Worm (Caenorhabditis elegans) whole organism, L4 larva: ENCODE data around the gene mrpl-37.

ENCODE experiments used
- F10B5.3 ChIP-seq: sonication (generic microtip); optimal IDR thresholded peaks from 2 replicates; lab custom pipeline; 2016; ENCODE audit warnings: mild to moderate bottlenecking, missing genetic modification characterization, missing compliant biosample characterization
- F37D6.2 ChIP-seq: sonication (generic microtip); optimal IDR thresholded peaks from 2 replicates; lab custom pipeline; 2016; ENCODE audit warnings: mild to moderate bottlenecking, missing genetic modification characterization, missing compliant biosample characterization
- Y5F2A.4 ChIP-seq: fragments of 200-800 bp; sonication (Bioruptor generic); optimal IDR thresholded peaks from 2 replicates; lab custom pipeline; 2018; ENCODE audit warnings: mild to moderate bottlenecking, missing genetic modification characterization, missing compliant biosample characterization
- aly-2 ChIP-seq: sonication (generic microtip); optimal IDR thresholded peaks from 2 replicates; lab custom pipeline; 2018; ENCODE audit warnings: missing biosample characterization, missing genetic modification characterization
- attf-4 ChIP-seq: sonication (generic microtip); optimal IDR thresholded peaks from 3 replicates; lab custom pipeline; 2017; ENCODE audit warnings: missing biosample characterization, missing genetic modification characterization
- ceh-62 ChIP-seq: sonication (generic microtip); optimal IDR thresholded peaks from 2 replicates; lab custom pipeline; 2017; ENCODE audit warnings: missing biosample characterization, missing genetic modification characterization
- ceh-82 ChIP-seq: sonication (generic microtip); optimal IDR thresholded peaks from 2 replicates; lab custom pipeline; 2017; ENCODE audit warnings: missing biosample characterization, missing genetic modification characterization
- ces-1 ChIP-seq: fragments of 150-350 bp; sonication (generic microtip); optimal IDR thresholded peaks from 4 replicates; lab custom pipeline; 2014; ENCODE audit warnings: missing biosample characterization, missing genetic modification reagents, missing genetic modification characterization
- ctbp-1 ChIP-seq: fragments of 200-800 bp; sonication (Bioruptor generic); IDR thresholded peaks from 2 replicates; pipeline ENCODE4 v1.3.6; 2022; ENCODE audit warnings: missing genetic modification reagents, missing genetic modification characterization, missing compliant biosample characterization
- daf-12 ChIP-seq: fragments of 150-350 bp; optimal IDR thresholded peaks from 2 replicates; lab custom pipeline; 2014; ENCODE audit warnings: missing biosample characterization, missing genetic modification reagents, missing genetic modification characterization
- daf-19 ChIP-seq: fragments of 200-800 bp; sonication (Bioruptor generic); conservative IDR thresholded peaks from 2 replicates; pipeline ENCODE4 v1.3.6; 2022; ENCODE audit warnings: missing genetic modification characterization, missing compliant biosample characterization
- dpl-1 ChIP-seq: fragments of 150-350 bp; optimal IDR thresholded peaks from 2 replicates; lab custom pipeline; 2014; ENCODE audit warnings: missing biosample characterization, missing genetic modification reagents, missing genetic modification characterization
- duxl-1 ChIP-seq: sonication (generic microtip); optimal IDR thresholded peaks from 2 replicates; lab custom pipeline; 2016; ENCODE audit warnings: mild to moderate bottlenecking, missing genetic modification characterization, moderate library complexity, missing compliant biosample characterization; ENCODE audit not compliant: poor library complexity
- dve-1 ChIP-seq: sonication (generic microtip); optimal IDR thresholded peaks from 2 replicates; lab custom pipeline; 2017; ENCODE audit warnings: antibody characterized with exemption, mild to moderate bottlenecking, missing genetic modification characterization, missing compliant biosample characterization; ENCODE audit not compliant: insufficient read depth
- egl-43 ChIP-seq: fragments of 200-800 bp; sonication (Bioruptor generic); IDR thresholded peaks from 2 replicates; pipeline ENCODE4 v1.3.6; 2022; ENCODE audit warnings: missing genetic modification reagents, missing genetic modification characterization, missing compliant biosample characterization
- fkh-10 ChIP-seq: fragments of 150-350 bp; optimal IDR thresholded peaks from 2 replicates; lab custom pipeline; 2014; ENCODE audit warnings: missing biosample characterization, missing genetic modification reagents, missing genetic modification characterization
- hlh-11 ChIP-seq: fragments of 200-800 bp; sonication (Bioruptor generic); optimal IDR thresholded peaks from 2 replicates; lab custom pipeline; 2018; ENCODE audit warnings: mild to moderate bottlenecking, missing genetic modification characterization, missing compliant biosample characterization
- lin-1 ChIP-seq: fragments of 200-800 bp; sonication (Bioruptor generic); IDR thresholded peaks from 2 replicates; pipeline ENCODE4 v1.3.6; 2022; ENCODE audit warnings: missing genetic modification reagents, missing genetic modification characterization, missing compliant biosample characterization
- lin-13 ChIP-seq: fragments of 150-350 bp; optimal IDR thresholded peaks from 2 replicates; lab custom pipeline; 2014; ENCODE audit warnings: missing biosample characterization, missing genetic modification reagents, missing genetic modification characterization
- lin-29 ChIP-seq: fragments of 200-800 bp; sonication (Bioruptor generic); IDR thresholded peaks from 2 replicates; pipeline ENCODE4 v1.3.6; 2022; ENCODE audit warnings: missing genetic modification reagents, missing genetic modification characterization, missing compliant biosample characterization
- lin-39 ChIP-seq: fragments of 150-350 bp; optimal IDR thresholded peaks from 2 replicates; lab custom pipeline; 2014; ENCODE audit warnings: missing biosample characterization, missing genetic modification reagents, missing genetic modification characterization
- lsy-2 ChIP-seq, 2 experiments: fragments of 150-350 bp in 1 of 2; sonication (generic microtip) in 1 of 2; optimal IDR thresholded peaks; 2 replicates each; lab custom pipeline; 2014 to 2017; ENCODE audit warnings: missing biosample characterization in 2 of 2, missing genetic modification characterization in 2 of 2
- madf-5 ChIP-seq, 2 experiments: fragments of 200-800 bp; sonication (Bioruptor generic); IDR thresholded peaks; 2 replicates each; pipeline ENCODE4 v1.3.6; 2022; ENCODE audit warnings: missing compliant biosample characterization in 2 of 2, missing genetic modification characterization in 2 of 2
- mxl-2 ChIP-seq: fragments of 200-800 bp; sonication (Bioruptor generic); conservative IDR thresholded peaks from 2 replicates; pipeline ENCODE4 v1.3.6; 2022; ENCODE audit warnings: missing genetic modification reagents, missing genetic modification characterization, missing compliant biosample characterization
- mxl-3 ChIP-seq: fragments of 200-800 bp; sonication (Bioruptor generic); optimal IDR thresholded peaks from 2 replicates; lab custom pipeline; 2018; ENCODE audit warnings: mild to moderate bottlenecking, missing genetic modification characterization, missing compliant biosample characterization
- nhr-237 ChIP-seq: sonication (generic microtip); optimal IDR thresholded peaks from 2 replicates; lab custom pipeline; 2017; ENCODE audit warnings: missing biosample characterization, missing genetic modification characterization
- nhr-41 ChIP-seq: fragments of 200-800 bp; sonication (Bioruptor generic); IDR thresholded peaks from 2 replicates; pipeline ENCODE4 v1.3.6; 2022; ENCODE audit warnings: missing genetic modification reagents, missing genetic modification characterization, missing compliant biosample characterization
- nhr-42 ChIP-seq: fragments of 200-800 bp; sonication (Bioruptor generic); IDR thresholded peaks from 2 replicates; pipeline ENCODE4 v1.3.6; 2022; ENCODE audit warnings: missing genetic modification characterization, missing compliant biosample characterization
- nhr-76 ChIP-seq: fragments of 150-350 bp; optimal IDR thresholded peaks from 2 replicates; lab custom pipeline; 2014; ENCODE audit warnings: missing biosample characterization, missing genetic modification characterization
- php-3 ChIP-seq: fragments of 200-800 bp; sonication (Bioruptor generic); IDR thresholded peaks from 2 replicates; pipeline ENCODE4 v1.3.6; 2022; ENCODE audit warnings: missing genetic modification reagents, missing genetic modification characterization, missing compliant biosample characterization
- saeg-2 ChIP-seq: fragments of 200-800 bp; sonication (Bioruptor generic); IDR thresholded peaks from 2 replicates; pipeline ENCODE4 v1.3.6; 2022; ENCODE audit warnings: missing genetic modification reagents, missing genetic modification characterization, missing compliant biosample characterization
- set-16 ChIP-seq: fragments of 200-800 bp; sonication (Bioruptor generic); IDR thresholded peaks from 2 replicates; pipeline ENCODE4 v1.3.6; 2022; ENCODE audit warnings: missing genetic modification reagents, missing genetic modification characterization, missing compliant biosample characterization
- skn-1 ChIP-seq: fragments of 150-350 bp; optimal IDR thresholded peaks from 2 replicates; lab custom pipeline; 2014; ENCODE audit warnings: missing biosample characterization, missing genetic modification characterization
- spr-3 ChIP-seq: fragments of 200-800 bp; sonication (Bioruptor generic); optimal IDR thresholded peaks from 2 replicates; lab custom pipeline; 2018; ENCODE audit warnings: mild to moderate bottlenecking, missing genetic modification characterization, missing compliant biosample characterization
- tag-97 ChIP-seq: fragments of 200-800 bp; sonication (Bioruptor generic); IDR thresholded peaks from 2 replicates; pipeline ENCODE4 v1.3.6; 2022; ENCODE audit warnings: missing genetic modification characterization, missing compliant biosample characterization
- tra-1 ChIP-seq: fragments of 200-800 bp; sonication (Bioruptor generic); IDR thresholded peaks from 2 replicates; pipeline ENCODE4 v1.3.6; 2022; ENCODE audit warnings: missing genetic modification reagents, missing genetic modification characterization, missing compliant biosample characterization
- unc-62 ChIP-seq, 3 experiments: fragments of 150-350 bp in 1 of 3; sonication (generic microtip); optimal IDR thresholded peaks in 2 of 3; peaks in 1 of 3; 1 replicate in 1 of 3; 2 replicates in 2 of 3; lab custom pipeline; 2014 to 2017; ENCODE audit warnings: missing biosample characterization in 3 of 3, missing genetic modification characterization in 3 of 3, missing genetic modification reagents in 3 of 3, missing genotype in 1 of 3
- zfp-2 ChIP-seq: sonication (generic microtip); optimal IDR thresholded peaks from 2 replicates; lab custom pipeline; 2016; ENCODE audit warnings: mild to moderate bottlenecking, missing genetic modification characterization, missing compliant biosample characterization
- zfp-3 ChIP-seq: fragments of 200-800 bp; sonication (Bioruptor generic); conservative IDR thresholded peaks from 2 replicates; pipeline ENCODE4 v1.3.6; 2022; ENCODE audit warnings: missing genetic modification reagents, missing genetic modification characterization, missing compliant biosample characterization
- zip-11 ChIP-seq: fragments of 200-800 bp; sonication (Bioruptor generic); IDR thresholded peaks from 2 replicates; pipeline ENCODE4 v1.3.6; 2022; ENCODE audit warnings: missing genetic modification characterization, missing compliant biosample characterization

The mrpl-37 gene

ce11 chrII:13547545-13547944, 27.3 kb downstream of the mrpl-37 start, which contains the start of gene ddl-2:
TSS of gene ddl-2 (minus strand) at chrII:13547645.
- TF ChIP-seq lin-1 (GFP tag; lab: Robert Waterston, UW) (no peak), dve-1 (tag; lab: Kevin White, UChicago) (no peak), madf-5 (GFP tag; IDR thresholded peaks at IDR 0.05; lab: Robert Waterston, UW) (no peak), nhr-237 (no peak), ceh-62 (tag; lab: Kevin White, UChicago) (no peak)

- TF ChIP-seq ces-1 (GFP tag; lab: Kevin White, UChicago) (no peak), set-16 (GFP tag; lab: Robert Waterston, UW) (peak; percentile 95)
Measured at ce11 chrII:13542991-13543390, 31.9 kb downstream of the mrpl-37 start.

DNA sequence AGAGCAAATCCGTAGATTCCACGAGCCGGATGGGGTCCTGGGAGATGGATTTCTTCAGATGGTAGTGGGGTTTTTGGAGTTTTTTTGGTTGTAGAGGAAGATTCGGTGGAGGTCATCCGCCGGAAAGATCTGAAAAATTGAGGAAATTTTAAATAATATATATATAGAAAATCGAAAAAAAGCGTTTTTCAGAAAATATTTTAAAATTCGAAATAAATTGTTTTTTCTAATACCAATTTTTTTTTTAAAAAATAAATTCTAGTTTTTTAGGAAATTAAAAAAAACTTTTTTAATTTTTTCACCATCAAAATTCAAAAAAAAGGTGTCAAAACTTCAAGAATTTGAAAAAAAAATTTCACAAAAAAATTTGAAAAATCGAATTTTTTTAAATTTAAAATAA, 33.9 kb downstream of the mrpl-37 start, which contains the start of the genes noa-1 and Y48E1B.17:
Gene noa-1 (minus strand): TSS at position 101 of the 400 bp plus-strand sequence.
Gene Y48E1B.17 (minus strand): TSS at position 129 of the 400 bp plus-strand sequence.
- no peak for TF ChIP-seq lin-13 (GFP tag; lab: Kevin White, UChicago)
- no peak for TF ChIP-seq aly-2 (tag; lab: Kevin White, UChicago)
- no peak for TF ChIP-seq F10B5.3 (tag; lab: Kevin White, UChicago)
- no peak for TF ChIP-seq saeg-2 (GFP tag; lab: Robert Waterston, UW)
- TF ChIP-seq duxl-1 (tag; lab: Kevin White, UChicago) = no peak
- no peak for TF ChIP-seq lin-39 (tag; lab: Kevin White, UChicago)
- TF ChIP-seq tra-1 (GFP tag; lab: Robert Waterston, UW) = no peak
- no peak for TF ChIP-seq ceh-82 (tag; lab: Kevin White, UChicago)
- no peak for TF ChIP-seq attf-4 (tag; lab: Kevin White, UChicago)
- no peak for TF ChIP-seq daf-12
- TF ChIP-seq fkh-10 (GFP tag; lab: Kevin White, UChicago) = no peak
- no peak for TF ChIP-seq ctbp-1 (GFP tag; lab: Robert Waterston, UW)
- no peak for TF ChIP-seq mxl-2 (GFP tag; lab: Robert Waterston, UW)
- no peak for TF ChIP-seq skn-1
- TF ChIP-seq F37D6.2 (tag; lab: Kevin White, UChicago) = no peak
- no peak for TF ChIP-seq nhr-41 (GFP tag; lab: Robert Waterston, UW)
- no peak for TF ChIP-seq hlh-11 (tag; lab: Kevin White, UChicago)
- TF ChIP-seq dpl-1 (GFP tag; lab: Kevin White, UChicago) = no peak
- no peak for TF ChIP-seq zip-11 (GFP tag; lab: Robert Waterston, UW)

- TF ChIP-seq zfp-3 (GFP tag; lab: Robert Waterston, UW) = no peak
- no peak for TF ChIP-seq zfp-2 (tag; lab: Kevin White, UChicago)
- no peak for TF ChIP-seq mxl-3 (GFP tag; lab: Kevin White, UChicago)
Measured at ce11 chrII:13531118-13531517, 43.8 kb downstream of the mrpl-37 start, which contains the start of gene snx-14. TSS of gene snx-14 (minus strand) at chrII:13531218.

DNA sequence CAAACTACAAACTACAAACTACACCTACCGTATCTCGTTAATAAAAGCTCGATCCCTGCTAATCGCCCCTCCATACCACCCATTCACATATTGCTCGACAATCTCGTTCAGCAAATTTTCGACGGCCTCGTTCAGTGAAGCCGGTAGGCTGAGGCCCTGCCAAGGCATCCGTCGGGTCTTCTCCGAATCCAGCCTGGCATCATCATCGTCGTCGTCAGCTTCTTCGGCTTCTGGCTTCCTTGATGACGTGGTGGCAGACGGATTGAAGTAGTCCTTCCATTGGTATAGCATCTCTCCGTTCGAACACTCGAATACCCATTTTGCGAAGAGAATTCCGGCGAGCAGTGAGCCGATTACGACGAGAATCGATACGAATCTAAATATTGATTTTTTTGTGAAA, 44.2 kb downstream of the mrpl-37 start:
- no peak for TF ChIP-seq egl-43 (GFP tag; lab: Robert Waterston, UW)
- TF ChIP-seq tra-1 (GFP tag; lab: Robert Waterston, UW) = no peak
- no peak for TF ChIP-seq daf-12
- TF ChIP-seq spr-3 = no peak
- TF ChIP-seq saeg-2 (GFP tag; lab: Robert Waterston, UW) = no peak
- TF ChIP-seq nhr-76 = no peak
- no peak for TF ChIP-seq tag-97 (GFP tag; lab: Robert Waterston, UW)
- TF ChIP-seq lin-29 = no peak
- TF ChIP-seq unc-62 (GFP tag; optimal IDR thresholded peaks at IDR 0.05 in 1 of 2; lab: Kevin White, UChicago) = peak in 1 of 2 experiments; percentile 79
- TF ChIP-seq unc-62 (tag; optimal IDR thresholded peaks at IDR 0.05; lab: Kevin White, UChicago) = no peak
- TF ChIP-seq php-3 = no peak
- TF ChIP-seq nhr-42 (GFP tag; lab: Robert Waterston, UW) = peak; percentile 61; the same call in 1 of the 2 replicates
- TF ChIP-seq set-16 (GFP tag; lab: Robert Waterston, UW) = peak; percentile 30; the same call in 1 of the 2 replicates
- no peak for TF ChIP-seq Y5F2A.4 (GFP tag; lab: Kevin White, UChicago)
- TF ChIP-seq lsy-2 (tag; optimal IDR thresholded peaks at IDR 0.05; lab: Kevin White, UChicago) = no peak
- no peak for TF ChIP-seq daf-19 (GFP tag; lab: Robert Waterston, UW)
- no peak for TF ChIP-seq ctbp-1 (GFP tag; lab: Robert Waterston, UW)
- TF ChIP-seq nhr-41 (GFP tag; lab: Robert Waterston, UW) = no peak
